Worm (Caenorhabditis elegans) whole organism, L4/young adult: ENCODE data around the gene sld-5.

ENCODE experiments used
- W03F9.2 ChIP-seq: fragments of 150-350 bp; optimal IDR thresholded peaks from 2 replicates; lab custom pipeline; 2014; ENCODE audit warnings: missing biosample characterization, missing genetic modification characterization
- dao-5 ChIP-seq: sonication (generic microtip); optimal IDR thresholded peaks from 2 replicates; lab custom pipeline; 2016; ENCODE audit warnings: missing genotype, missing genetic modification characterization, moderate library complexity, missing compliant biosample characterization
- him-1 ChIP-seq: sonication (generic microtip); optimal IDR thresholded peaks from 2 replicates; lab custom pipeline; 2016; ENCODE audit warnings: missing genotype, missing genetic modification reagents, missing genetic modification characterization, missing compliant biosample characterization

DNA sequence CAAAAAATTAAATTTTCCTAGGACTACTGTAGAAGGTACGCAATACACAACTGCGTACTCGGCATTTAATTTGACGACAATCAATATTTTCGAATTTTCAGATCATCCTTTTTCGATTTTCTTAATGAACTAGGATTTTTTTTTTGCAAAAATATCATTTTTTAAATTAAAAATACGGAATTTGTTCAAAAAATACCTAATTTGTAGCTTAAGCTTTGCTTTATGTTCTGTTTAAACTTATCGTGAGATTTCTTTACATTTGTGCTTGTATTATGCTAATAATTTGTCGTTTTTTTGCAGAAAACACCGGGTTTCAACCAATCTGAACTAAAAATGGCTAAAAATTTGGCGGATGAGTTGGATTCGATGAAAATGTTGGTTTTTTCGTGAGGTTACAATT lies 40.9 kb downstream of the sld-5 start, which contains the start of gene ftr-1:
- no peak for TF ChIP-seq dao-5 (tag; lab: Kevin White, UChicago)
- no peak for TF ChIP-seq him-1 (tag; lab: Kevin White, UChicago)
- no peak for TF ChIP-seq W03F9.2
